Worm (Caenorhabditis elegans): ENCODE data around the gene C25F9.2.

The C25F9.2 gene

ce11 chrV:19401429-19401828 is 19.8 kb upstream of the C25F9.2 start:
- no peak for TF ChIP-seq swsn-7 (tag; optimal IDR thresholded peaks at IDR 0.05)
- TF ChIP-seq tlp-1 (tag; optimal IDR thresholded peaks at IDR 0.05): peak; percentile 62
- peak; percentile 32 for TF ChIP-seq elt-2 (tag; optimal IDR thresholded peaks at IDR 0.05)
- TF ChIP-seq rnt-1 (tag; optimal IDR thresholded peaks at IDR 0.05): no peak
- TF ChIP-seq efl-1 (optimal IDR thresholded peaks at IDR 0.05): no peak
- TF ChIP-seq efl-1 (GFP tag; optimal IDR thresholded peaks at IDR 0.05 in 1 of 2): peak in 1 of 2 experiments; percentile 9

ce11 chrV:19402855-19403254 is 18.4 kb upstream of the C25F9.2 start, which contains the start of gene C25F9.12:
C25F9.12 (minus strand) TSS chrV:19402955.
- TF ChIP-seq dsc-1 (tag; optimal IDR thresholded peaks at IDR 0.05) (no peak), lir-3 (tag; optimal IDR thresholded peaks at IDR 0.05; ENCODE audit: poor library complexity) (no peak), ets-5 (GFP tag; IDR thresholded peaks at IDR 0.05) (no peak), lin-13 (GFP tag; optimal IDR thresholded peaks at IDR 0.05) (no peak), lin-35 (GFP tag; optimal IDR thresholded peaks at IDR 0.05) (no peak), Y116A8C.19 (tag; optimal IDR thresholded peaks at IDR 0.05; ENCODE audit: borderline replicate concordance) (no peak), efl-3 (GFP tag; optimal IDR thresholded peaks at IDR 0.05) (no peak), ces-1 (GFP tag; optimal IDR thresholded peaks at IDR 0.05) (no peak), xbp-1 (tag; optimal IDR thresholded peaks at IDR 0.05) (no peak), egl-13 (tag; optimal IDR thresholded peaks at IDR 0.05) (no peak), unc-98 (GFP tag; IDR thresholded peaks at IDR 0.05) (no peak), unc-30 (tag; optimal IDR thresholded peaks at IDR 0.05) (no peak), blmp-1 (tag; optimal IDR thresholded peaks at IDR 0.05) (no peak), hlh-4 (tag; optimal IDR thresholded peaks at IDR 0.05) (no peak), grh-1 (GFP tag; IDR thresholded peaks at IDR 0.05) (no peak), lin-15B (tag; optimal IDR thresholded peaks at IDR 0.05) (no peak)

DNA sequence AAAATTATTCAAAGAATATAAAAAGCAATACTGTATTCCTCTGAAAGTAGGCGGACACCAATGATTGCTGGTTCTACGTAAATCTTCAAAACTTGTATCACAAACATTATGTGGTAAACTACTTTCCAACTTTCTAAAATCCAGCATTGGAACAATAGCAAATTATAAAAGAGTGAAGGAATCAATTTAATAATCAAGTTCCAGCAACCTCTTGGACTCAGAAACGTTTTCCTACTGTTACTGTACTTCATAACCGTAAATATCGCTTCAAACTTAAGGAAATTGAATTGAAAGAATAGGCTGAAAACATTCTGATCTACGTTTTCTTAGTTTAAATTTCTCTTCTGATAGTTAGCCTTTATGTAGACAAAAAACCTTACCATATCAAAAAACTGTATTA is 17.7 kb upstream of the C25F9.2 start:
- no peak for TF ChIP-seq unc-130 (tag; optimal IDR thresholded peaks at IDR 0.05)
- TF ChIP-seq fkh-10 (GFP tag; optimal IDR thresholded peaks at IDR 0.05): no peak
- no peak for TF ChIP-seq snu-23 (GFP tag; optimal IDR thresholded peaks at IDR 0.05)
- no peak for TF ChIP-seq efl-1 (optimal IDR thresholded peaks at IDR 0.05)
- TF ChIP-seq efl-1 (GFP tag; optimal IDR thresholded peaks at IDR 0.05 in 1 of 2): peak in 1 of 2 experiments; percentile 68
- no peak for TF ChIP-seq mef-2 (tag; optimal IDR thresholded peaks at IDR 0.05)
- no peak for TF ChIP-seq ceh-88 (GFP tag; IDR thresholded peaks at IDR 0.05)
- no peak for TF ChIP-seq sptf-1 (tag; optimal IDR thresholded peaks at IDR 0.05)

DNA sequence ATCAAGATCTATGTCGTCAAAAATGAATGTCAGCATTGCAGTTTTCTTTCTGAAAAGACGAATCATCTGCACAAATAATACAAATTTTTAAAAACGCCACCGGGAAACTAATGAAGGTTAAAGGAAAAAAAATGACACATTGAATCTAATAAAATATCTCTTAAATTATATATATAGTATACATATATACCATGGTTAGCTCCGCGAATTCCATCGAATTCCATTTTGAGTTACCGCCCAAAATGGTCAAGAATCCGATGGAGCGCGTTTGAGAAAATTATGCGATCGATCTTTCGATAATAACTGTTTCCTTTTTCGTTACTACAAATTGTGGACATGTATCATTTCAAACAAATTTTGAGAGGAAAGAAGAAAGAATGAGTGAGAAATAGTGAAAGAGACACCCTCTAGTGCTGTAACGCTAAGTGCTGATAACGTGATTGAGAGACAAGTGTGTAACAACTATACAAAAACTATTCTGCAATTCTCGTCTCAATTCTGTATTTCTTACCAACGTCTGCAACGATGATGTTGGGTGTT is 15.9 kb upstream of the C25F9.2 start, which contains the start of the genes C25F9.6 and C25F9.10:
Gene C25F9.6 (minus strand): TSS at position 51 of the 540 bp plus-strand sequence.
Gene C25F9.10 (plus strand): TSS at position 454 of the 540 bp plus-strand sequence.
- TF ChIP-seq nhr-28 (tag; optimal IDR thresholded peaks at IDR 0.05) (no peak), mep-1 (tag; optimal IDR thresholded peaks at IDR 0.05) (no peak), efl-1 (optimal IDR thresholded peaks at IDR 0.05) (no peak), efl-1 (GFP tag; optimal IDR thresholded peaks at IDR 0.05 in 1 of 2) (peak in 1 of 2 experiments; percentile 97), lin-35 (GFP tag; optimal IDR thresholded peaks at IDR 0.05) (peak in 1 of 2 experiments; percentile 72), fkh-8 (tag; optimal IDR thresholded peaks at IDR 0.05) (no peak), elt-2 (tag; optimal IDR thresholded peaks at IDR 0.05) (peak; percentile 15), fkh-10 (GFP tag; optimal IDR thresholded peaks at IDR 0.05) (no peak), dpl-1 (GFP tag; optimal IDR thresholded peaks at IDR 0.05) (peak in 1 of 3 experiments; percentile 35), isw-1 (GFP tag; IDR thresholded peaks at IDR 0.05) (no peak)

DNA sequence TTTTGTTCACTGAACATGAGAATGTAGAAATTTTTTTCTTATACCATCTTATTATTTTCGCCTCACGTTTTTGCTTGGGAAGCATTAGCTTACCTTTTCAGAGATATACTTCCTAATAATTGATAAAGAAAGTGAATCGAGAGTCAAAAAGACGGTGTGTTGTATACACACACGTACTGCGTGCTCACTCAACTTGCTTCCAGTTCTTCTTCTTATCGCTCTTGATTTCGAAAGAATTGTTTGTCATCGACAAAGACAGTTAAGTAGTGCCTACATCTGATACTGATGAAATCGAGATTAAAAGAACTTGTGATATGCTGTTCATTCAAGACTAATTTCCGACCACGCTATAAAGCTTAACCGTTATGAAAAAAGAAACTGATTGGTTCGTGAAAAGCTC is 10.6 kb upstream of the C25F9.2 start, which contains the start of gene C25F9.5:
Gene C25F9.5 (minus strand): TSS at position 195 of the 400 bp plus-strand sequence.
- TF ChIP-seq unc-62 (GFP tag; optimal IDR thresholded peaks at IDR 0.05) (no peak), swsn-7 (tag; optimal IDR thresholded peaks at IDR 0.05) (no peak), elt-2 (tag; optimal IDR thresholded peaks at IDR 0.05) (peak; percentile 69), mab-9 (GFP tag; IDR thresholded peaks at IDR 0.05) (no peak), ama-1 (optimal IDR thresholded peaks at IDR 0.05) (no peak), C04F5.9 (tag; optimal IDR thresholded peaks at IDR 0.05) (no peak), lin-35 (GFP tag; optimal IDR thresholded peaks at IDR 0.05) (peak in 1 of 2 experiments; percentile 26), snpc-4 (tag; optimal IDR thresholded peaks at IDR 0.05) (no peak), hlh-4 (tag; optimal IDR thresholded peaks at IDR 0.05) (no peak), unc-98 (GFP tag; IDR thresholded peaks at IDR 0.05) (no peak), ceh-8 (GFP tag; optimal IDR thresholded peaks at IDR 0.05) (no peak)
